Fruit fly (Drosophila melanogaster) ovary, adult (tissue): ENCODE measurements around the gene CG13833.

Experiments
- CG17801 ChIP-seq: fragments of 200-800 bp; optimal IDR thresholded peaks from 2 replicates; lab custom pipeline; 2019; ENCODE audit warnings: missing biosample characterization, mild to moderate bottlenecking, missing genetic modification characterization, moderate library complexity; ENCODE audit not compliant: partially characterized antibody

Gene CG13833

dm6 chr3R:23035463-23035862, at the start of gene CG13833:
Gene CG13833 (minus strand): TSS chr3R:23035563.
- TF ChIP-seq CG17801 = no peak

- no peak for TF ChIP-seq CG17801
Observed at dm6 chr3R:23081265-23081664, 45.9 kb upstream of the CG13833 start.

dm6 chr3R:23074480-23074879, 39.1 kb upstream of the CG13833 start:
- no peak for TF ChIP-seq CG17801

dm6 chr3R:23067209-23067826, 32.0 kb upstream of the CG13833 start, which contains the start of gene CG17111:
Gene CG17111 (minus strand): TSS chr3R:23067259.
- TF ChIP-seq CG17801 = no peak

dm6 chr3R:23061209-23061608, 25.8 kb upstream of the CG13833 start, which contains the start of the genes sav and Ublcp1:
Gene sav (minus strand): TSS chr3R:23061304.
Gene Ublcp1 (plus strand): TSS chr3R:23061493.
- TF ChIP-seq CG17801 = peak; percentile 50

dm6 chr3R:23060166-23060565, 24.8 kb upstream of the CG13833 start:
- no peak for TF ChIP-seq CG17801

dm6 chr3R:23058858-23059257, 23.5 kb upstream of the CG13833 start, which contains the start of gene Ctns:
Gene Ctns (minus strand): TSS chr3R:23058958.
- no peak for TF ChIP-seq CG17801

- TF ChIP-seq CG17801 = no peak
Observed at dm6 chr3R:23057390-23057789, 22.0 kb upstream of the CG13833 start.

- TF ChIP-seq CG17801 = no peak
Observed at dm6 chr3R:23056753-23057152, 21.4 kb upstream of the CG13833 start.

- TF ChIP-seq CG17801 = no peak
Observed at dm6 chr3R:23056113-23056512, 20.8 kb upstream of the CG13833 start.

dm6 chr3R:23053936-23054335, 18.6 kb upstream of the CG13833 start, which contains the start of gene p53:
Gene p53 (minus strand): TSS chr3R:23054082.
- TF ChIP-seq CG17801 = no peak

- TF ChIP-seq CG17801 = no peak
Observed at dm6 chr3R:23053135-23053730, 17.9 kb upstream of the CG13833 start.

dm6 chr3R:23051639-23052125, 16.3 kb upstream of the CG13833 start, which contains the start of gene Gr94a:
Gene Gr94a (plus strand): TSS chr3R:23051689.
- TF ChIP-seq CG17801 = no peak

dm6 chr3R:23048690-23049118, 13.3 kb upstream of the CG13833 start:
- TF ChIP-seq CG17801 = no peak

dm6 chr3R:23048089-23048689, 12.8 kb upstream of the CG13833 start, which contains the start of gene CG17121:
Gene CG17121 (minus strand): TSS chr3R:23048214.
- TF ChIP-seq CG17801 = no peak

- no peak for TF ChIP-seq CG17801
Observed at dm6 chr3R:23046529-23046943, 11.2 kb upstream of the CG13833 start.

dm6 chr3R:23043690-23044089, 8.3 kb upstream of the CG13833 start, which contains the start of gene CG13837:
Gene CG13837 (plus strand): TSS chr3R:23043990.
- no peak for TF ChIP-seq CG17801
